Worm (Caenorhabditis elegans): Measurements from ENCODE around the gene F45D11.7.
"Not testable (repeated sequence)": the region's sequence is repeated elsewhere in the genome, so short reads cannot be mapped to it uniquely, and the experiment has no call there.

F45D11.7 gene

ce11 chrII:994231-994630, at the start of gene F45D11.7:
Gene F45D11.7 (plus strand): TSS chrII:994531.
- TF ChIP-seq F26F4.8 (GFP tag; conservative IDR thresholded peaks at IDR 0.05); lin-15B (tag; optimal IDR thresholded peaks at IDR 0.05); madf-5 (GFP tag; IDR thresholded peaks at IDR 0.05): not testable (repeated sequence)

ce11 chrII:948091-948490, 46.2 kb upstream of the F45D11.7 start, which contains the start of gene fbxc-32:
Gene fbxc-32 (minus strand): TSS chrII:948191.
- TF ChIP-seq dpl-1 (GFP tag; optimal IDR thresholded peaks at IDR 0.05) (no peak), attf-4 (tag; optimal IDR thresholded peaks at IDR 0.05) (no peak), ZK546.5 (tag; optimal IDR thresholded peaks at IDR 0.05) (no peak), ctbp-1 (GFP tag; IDR thresholded peaks at IDR 0.05) (no peak), mxl-2 (GFP tag; conservative IDR thresholded peaks at IDR 0.05) (no peak)

ce11 chrII:950374-950773, 44.0 kb upstream of the F45D11.7 start:
- no peak for TF ChIP-seq Y5F2A.4 (GFP tag; optimal IDR thresholded peaks at IDR 0.05)
- no peak for TF ChIP-seq dmd-8 (GFP tag; IDR thresholded peaks at IDR 0.05)
- TF ChIP-seq unc-130 (GFP tag; optimal IDR thresholded peaks at IDR 0.05), result no peak
- no peak for TF ChIP-seq D1046.2 (GFP tag; IDR thresholded peaks at IDR 0.05)
- no peak for TF ChIP-seq lin-38 (GFP tag; IDR thresholded peaks at IDR 0.05)
- no peak for TF ChIP-seq ceh-44 (GFP tag; IDR thresholded peaks at IDR 0.05)
- TF ChIP-seq nhr-28 (tag; optimal IDR thresholded peaks at IDR 0.05), result no peak
- TF ChIP-seq php-3 (GFP tag; IDR thresholded peaks at IDR 0.05), result no peak
- TF ChIP-seq hlh-30 (tag; optimal IDR thresholded peaks at IDR 0.05; ENCODE audit: insufficient read depth), result no peak
- TF ChIP-seq ceh-32 (tag; optimal IDR thresholded peaks at IDR 0.05; ENCODE audit: poor library complexity), result no peak

ce11 chrII:953052-953451, 41.3 kb upstream of the F45D11.7 start:
- TF ChIP-seq hif-1 (tag; optimal IDR thresholded peaks at IDR 0.05), result no peak
- no peak for TF ChIP-seq nhr-41 (GFP tag; IDR thresholded peaks at IDR 0.05)
- TF ChIP-seq ceh-44 (GFP tag; IDR thresholded peaks at IDR 0.05), result no peak
- TF ChIP-seq F10B5.3 (tag; optimal IDR thresholded peaks at IDR 0.05), result no peak
- no peak for TF ChIP-seq nhr-25 (tag; optimal IDR thresholded peaks at IDR 0.05; ENCODE audit: borderline replicate concordance, insufficient read depth)
- no peak for TF ChIP-seq gei-8 (GFP tag; optimal IDR thresholded peaks at IDR 0.05)
- TF ChIP-seq nhr-28 (tag; optimal IDR thresholded peaks at IDR 0.05), result no peak
- no peak for TF ChIP-seq pqm-1 (tag; optimal IDR thresholded peaks at IDR 0.05)
- TF ChIP-seq tag-97 (GFP tag; IDR thresholded peaks at IDR 0.05), result no peak
- no peak for TF ChIP-seq mxl-2 (GFP tag; conservative IDR thresholded peaks at IDR 0.05)
- TF ChIP-seq mes-2 (tag; optimal IDR thresholded peaks at IDR 0.05; ENCODE audit: poor library complexity, severe bottlenecking), result no peak
- TF ChIP-seq unc-62 (GFP tag; optimal IDR thresholded peaks at IDR 0.05 in 1 of 2), result no peak
- no peak for TF ChIP-seq unc-62 (tag; optimal IDR thresholded peaks at IDR 0.05)
- TF ChIP-seq Y48G9A.11 (GFP tag; IDR thresholded peaks at IDR 0.05), result no peak
- no peak for TF ChIP-seq egl-43 (GFP tag; IDR thresholded peaks at IDR 0.05)
- TF ChIP-seq tra-1 (GFP tag; IDR thresholded peaks at IDR 0.05), result no peak
- TF ChIP-seq lin-13 (GFP tag; optimal IDR thresholded peaks at IDR 0.05), result no peak
- no peak for TF ChIP-seq ctbp-1 (GFP tag; IDR thresholded peaks at IDR 0.05)
- no peak for TF ChIP-seq fos-1 (tag; optimal IDR thresholded peaks at IDR 0.05)
- no peak for TF ChIP-seq saeg-2 (GFP tag; IDR thresholded peaks at IDR 0.05)
- TF ChIP-seq spr-1 (tag; optimal IDR thresholded peaks at IDR 0.05), result no peak

- TF ChIP-seq nhr-28 (tag; optimal IDR thresholded peaks at IDR 0.05), result peak; percentile 29
Observed at ce11 chrII:954626-955025, 39.7 kb upstream of the F45D11.7 start, which contains the start of gene fbxc-7. Gene fbxc-7 (plus strand): TSS chrII:954926.

Measured in whole organism, L4 larva.